Worm (Caenorhabditis elegans): ENCODE measurements around the gene K11D12.11.

ce11 chrV:5023355-5023754 is 16.0 kb downstream of the K11D12.11 start:
- TF ChIP-seq tbx-2 (tag; optimal IDR thresholded peaks at IDR 0.05) = no peak
- no peak for TF ChIP-seq elt-2 (tag; optimal IDR thresholded peaks at IDR 0.05)
- no peak for TF ChIP-seq snpc-4 (tag; optimal IDR thresholded peaks at IDR 0.05)
- TF ChIP-seq C34B4.2 (tag; optimal IDR thresholded peaks at IDR 0.05) = no peak
